Fruit fly (Drosophila melanogaster) S2 (cell line): ENCODE results near the gene unc-119.

Source experiments
- CG8478 ChIP-seq: fragments of >200 bp; optimal IDR thresholded peaks from 2 replicates; lab custom pipeline; 2018
- CTCF ChIP-seq, 2 experiments: fragments of >200 bp; optimal IDR thresholded peaks; 2 replicates each; lab custom pipeline; 2018

DNA sequence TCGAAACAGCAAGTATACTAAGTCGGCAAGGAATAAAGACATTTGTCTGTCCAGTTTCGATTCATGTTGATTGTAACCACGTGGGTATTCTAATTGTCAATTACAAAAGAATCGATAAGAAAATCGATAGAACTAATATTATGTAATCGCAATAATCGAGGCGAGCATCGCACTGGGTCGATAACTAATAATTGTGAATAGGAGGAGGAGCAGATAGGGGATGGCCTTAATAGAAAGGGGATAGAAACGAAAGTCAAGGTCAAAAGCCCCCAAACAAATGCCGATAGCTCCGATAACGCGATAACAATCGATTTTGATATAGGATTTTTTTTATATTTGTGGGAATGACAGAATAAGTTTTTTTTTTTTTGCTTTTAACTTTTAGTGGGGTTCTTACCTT is 6.1 kb downstream of the unc-119 start:
- TF ChIP-seq CG8478 (lab: Kevin White, UChicago) = no peak
- TF ChIP-seq CTCF (optimal IDR thresholded peaks at IDR 0.05; lab: Kevin White, UChicago) = no peak
